Worm (Caenorhabditis elegans) whole organism, mixed stage, embryonic: ENCODE data around the gene Y43E12A.2.

Source experiments
- elt-3 ChIP-seq: fragments of 150-350 bp; optimal IDR thresholded peaks from 2 replicates; lab custom pipeline; 2014; ENCODE audit warnings: missing biosample characterization, missing genetic modification characterization
- lin-13 ChIP-seq: fragments of 150-350 bp; optimal IDR thresholded peaks from 2 replicates; lab custom pipeline; 2014; ENCODE audit warnings: missing biosample characterization, missing genetic modification characterization
- lsy-2 ChIP-seq: fragments of 150-350 bp; optimal IDR thresholded peaks from 2 replicates; lab custom pipeline; 2014; ENCODE audit warnings: missing biosample characterization, missing genetic modification characterization
- mab-5 ChIP-seq: fragments of 150-350 bp; optimal IDR thresholded peaks from 2 replicates; lab custom pipeline; 2014; ENCODE audit warnings: missing biosample characterization, missing genetic modification characterization
- mep-1 ChIP-seq: fragments of 150-350 bp; optimal IDR thresholded peaks from 2 replicates; lab custom pipeline; 2017; ENCODE audit warnings: missing biosample characterization, missing genetic modification reagents, missing genetic modification characterization, inconsistent platforms
- nhr-237 ChIP-seq: fragments of 150-350 bp; optimal IDR thresholded peaks from 2 replicates; lab custom pipeline; 2014; ENCODE audit warnings: missing biosample characterization, missing genetic modification characterization
- nhr-28 ChIP-seq: fragments of 150-350 bp; optimal IDR thresholded peaks from 2 replicates; lab custom pipeline; 2014; ENCODE audit warnings: missing biosample characterization, missing genetic modification characterization
- pha-4 ChIP-seq: fragments of 150-350 bp; optimal IDR thresholded peaks from 2 replicates; lab custom pipeline; 2018; ENCODE audit warnings: missing biosample characterization, missing genetic modification reagents, missing genetic modification characterization
- snpc-4 ChIP-seq: fragments of 150-350 bp; optimal IDR thresholded peaks from 2 replicates; lab custom pipeline; 2014; ENCODE audit warnings: missing biosample characterization, missing genetic modification characterization
- unc-39 ChIP-seq: fragments of 150-350 bp; optimal IDR thresholded peaks from 2 replicates; lab custom pipeline; 2014; ENCODE audit warnings: missing biosample characterization, missing genetic modification characterization
- unc-62 ChIP-seq: fragments of 150-350 bp; optimal IDR thresholded peaks from 2 replicates; lab custom pipeline; 2014; ENCODE audit warnings: missing biosample characterization, missing genetic modification reagents, missing genetic modification characterization

DNA sequence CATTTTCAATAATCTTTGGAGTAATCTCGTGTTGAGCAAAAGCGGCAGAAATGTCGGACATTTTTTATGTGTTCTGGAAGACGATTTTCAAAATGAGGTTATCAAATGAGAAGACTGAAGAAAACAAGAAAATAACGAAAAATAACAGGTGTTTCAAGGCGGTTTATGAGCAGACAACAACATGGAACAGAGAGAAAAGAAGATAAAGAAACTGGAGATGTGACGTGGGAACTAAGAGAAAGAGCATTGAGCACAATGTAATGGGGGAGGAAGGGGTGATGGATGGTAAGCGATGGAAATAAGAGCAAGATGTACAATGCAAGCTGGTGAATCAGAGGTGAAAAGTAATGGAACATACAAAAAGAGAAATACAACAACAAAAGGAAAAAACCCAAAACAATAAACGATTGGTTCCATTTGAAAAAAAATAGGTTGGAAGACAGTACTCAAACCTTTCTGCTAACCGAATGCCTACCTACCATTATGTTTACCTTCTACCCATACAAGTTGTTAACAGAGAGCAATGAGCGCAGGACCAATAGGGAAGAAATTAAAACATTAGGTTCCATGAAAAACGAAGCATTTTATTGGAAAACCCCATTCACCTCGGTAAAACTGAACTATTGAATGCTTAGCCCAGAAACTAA lies 24.2 kb upstream of the Y43E12A.2 start, which contains the start of gene Y69E1A.5:
- peak; percentile 40 for TF ChIP-seq unc-62
- TF ChIP-seq mab-5 (tag; lab: Kevin White, UChicago): peak; percentile 31
- TF ChIP-seq nhr-237 (tag; lab: Kevin White, UChicago): no peak
- no peak for TF ChIP-seq lsy-2 (tag; lab: Kevin White, UChicago)
- TF ChIP-seq nhr-28: no peak
- no peak for TF ChIP-seq elt-3
- no peak for TF ChIP-seq lin-13 (tag; lab: Kevin White, UChicago)
- no peak for TF ChIP-seq unc-39 (tag; lab: Kevin White, UChicago)
- TF ChIP-seq mep-1 (tag; lab: Kevin White, UChicago): no peak
- no peak for TF ChIP-seq pha-4 (tag; lab: Kevin White, UChicago)
- TF ChIP-seq snpc-4 (tag; lab: Kevin White, UChicago): no peak
